Fruit fly (Drosophila melanogaster): ENCODE results near the gene Hr78.

dm6 chr3L:21444719-21445118 is 52.6 kb downstream of the Hr78 start, which contains the start of gene Alp1:
- no peak for TF ChIP-seq CG16779 (tag; optimal IDR thresholded peaks at IDR 0.05)
- no peak for TF ChIP-seq lz (GFP tag; optimal IDR thresholded peaks at IDR 0.05)
- no peak for TF ChIP-seq CG4318 (GFP tag; optimal IDR thresholded peaks at IDR 0.05)
- TF ChIP-seq Gug (GFP tag; IDR thresholded peaks at IDR 0.05): no peak
- TF ChIP-seq Smox (GFP tag; optimal IDR thresholded peaks at IDR 0.05): no peak
- TF ChIP-seq Hr4 (GFP tag; optimal IDR thresholded peaks at IDR 0.05): no peak
- TF ChIP-seq CG10631 (GFP tag; optimal IDR thresholded peaks at IDR 0.05): no peak
- no peak for TF ChIP-seq cyc (GFP tag; optimal IDR thresholded peaks at IDR 0.05)
- TF ChIP-seq CG11294 (GFP tag; IDR thresholded peaks at IDR 0.05): no peak
- no peak for TF ChIP-seq CG8119 (GFP tag; IDR thresholded peaks at IDR 0.05)
- no peak for TF ChIP-seq CG7368 (GFP tag; optimal IDR thresholded peaks at IDR 0.05)
- TF ChIP-seq CG8632 (GFP tag; optimal IDR thresholded peaks at IDR 0.05): no peak
- TF ChIP-seq salr (GFP tag; optimal IDR thresholded peaks at IDR 0.05): no peak

Measured in whole organism, prepupa.